Worm (Caenorhabditis elegans) whole organism, mixed stage, embryonic: ENCODE measurements around the gene mlp-1.

Experiments
- M03D4.4 ChIP-seq: sonication (generic microtip); optimal IDR thresholded peaks from 2 replicates; lab custom pipeline; 2017; ENCODE audit warnings: mild to moderate bottlenecking, missing genetic modification characterization, missing compliant biosample characterization
- bed-3 ChIP-seq: fragments of 200-800 bp; sonication (Bioruptor generic); optimal IDR thresholded peaks from 3 replicates; lab custom pipeline; 2018; ENCODE audit warnings: mild to moderate bottlenecking, missing genetic modification characterization, moderate library complexity, missing compliant biosample characterization
- ceh-39 ChIP-seq: fragments of 150-350 bp; optimal IDR thresholded peaks from 2 replicates; lab custom pipeline; 2014; ENCODE audit warnings: missing biosample characterization, missing genetic modification characterization
- ceh-43 ChIP-seq: fragments of 200-800 bp; sonication (Bioruptor generic); optimal IDR thresholded peaks from 2 replicates; lab custom pipeline; 2018; ENCODE audit warnings: mild to moderate bottlenecking, missing genetic modification characterization, moderate library complexity, missing compliant biosample characterization
- ces-1 ChIP-seq: fragments of 150-350 bp; optimal IDR thresholded peaks from 2 replicates; lab custom pipeline; 2014; ENCODE audit warnings: missing biosample characterization, missing genetic modification reagents, missing genetic modification characterization
- cnd-1 ChIP-seq: fragments of 200-800 bp; sonication (Bioruptor generic); optimal IDR thresholded peaks from 2 replicates; lab custom pipeline; 2018; ENCODE audit warnings: mild to moderate bottlenecking, missing genetic modification characterization, missing compliant biosample characterization
- drap-1 ChIP-seq: fragments of 200-800 bp; sonication (Bioruptor generic); optimal IDR thresholded peaks from 3 replicates; lab custom pipeline; 2018; ENCODE audit warnings: mild to moderate bottlenecking, missing genetic modification characterization, missing compliant biosample characterization
- elt-1 ChIP-seq: sonication (generic microtip); optimal IDR thresholded peaks from 2 replicates; lab custom pipeline; 2017; ENCODE audit warnings: missing genetic modification characterization, mild to moderate bottlenecking, missing compliant biosample characterization, antibody characterized with exemption, moderate library complexity, borderline replicate concordance; ENCODE audit not compliant: insufficient read depth
- elt-3 ChIP-seq: fragments of 150-350 bp; optimal IDR thresholded peaks from 2 replicates; lab custom pipeline; 2014; ENCODE audit warnings: missing biosample characterization, missing genetic modification characterization
- flh-1 ChIP-seq: fragments of 200-800 bp; sonication (Bioruptor generic); optimal IDR thresholded peaks from 2 replicates; lab custom pipeline; 2018; ENCODE audit warnings: mild to moderate bottlenecking, missing genetic modification characterization, moderate library complexity, missing compliant biosample characterization
- ham-2 ChIP-seq: fragments of 200-800 bp; sonication (Bioruptor generic); optimal IDR thresholded peaks from 2 replicates; lab custom pipeline; 2018; ENCODE audit warnings: mild to moderate bottlenecking, missing genetic modification characterization, missing compliant biosample characterization
- hlh-1 ChIP-seq: fragments of 150-350 bp; optimal IDR thresholded peaks from 2 replicates; lab custom pipeline; 2014; ENCODE audit warnings: missing biosample characterization, missing genetic modification reagents, missing genetic modification characterization
- lin-13 ChIP-seq: fragments of 150-350 bp; optimal IDR thresholded peaks from 2 replicates; lab custom pipeline; 2014; ENCODE audit warnings: missing biosample characterization, missing genetic modification characterization
- lin-32 ChIP-seq: fragments of 200-800 bp; sonication (Bioruptor generic); optimal IDR thresholded peaks from 2 replicates; lab custom pipeline; 2018; ENCODE audit warnings: mild to moderate bottlenecking, missing genetic modification characterization, missing compliant biosample characterization
- mab-5 ChIP-seq: fragments of 150-350 bp; optimal IDR thresholded peaks from 2 replicates; lab custom pipeline; 2014; ENCODE audit warnings: missing biosample characterization, missing genetic modification characterization
- mep-1 ChIP-seq: fragments of 150-350 bp; optimal IDR thresholded peaks from 2 replicates; lab custom pipeline; 2017; ENCODE audit warnings: missing biosample characterization, missing genetic modification reagents, missing genetic modification characterization, inconsistent platforms
- mls-2 ChIP-seq: sonication (generic microtip); optimal IDR thresholded peaks from 2 replicates; lab custom pipeline; 2016; ENCODE audit warnings: mild to moderate bottlenecking, missing genetic modification characterization, moderate library complexity, missing compliant biosample characterization
- nhr-12 ChIP-seq: fragments of 150-350 bp; optimal IDR thresholded peaks from 2 replicates; lab custom pipeline; 2014; ENCODE audit warnings: missing biosample characterization, missing genetic modification characterization
- nhr-2 ChIP-seq: fragments of 150-350 bp; optimal IDR thresholded peaks from 2 replicates; lab custom pipeline; 2014; ENCODE audit warnings: missing biosample characterization, missing genetic modification characterization
- nhr-237 ChIP-seq: fragments of 150-350 bp; optimal IDR thresholded peaks from 2 replicates; lab custom pipeline; 2014; ENCODE audit warnings: missing biosample characterization, missing genetic modification characterization
- nhr-28 ChIP-seq: fragments of 150-350 bp; optimal IDR thresholded peaks from 2 replicates; lab custom pipeline; 2014; ENCODE audit warnings: missing biosample characterization, missing genetic modification characterization
- nhr-76 ChIP-seq: sonication (generic microtip); optimal IDR thresholded peaks from 2 replicates; lab custom pipeline; 2017; ENCODE audit warnings: missing biosample characterization, missing genetic modification characterization
- pha-4 ChIP-seq: fragments of 150-350 bp; optimal IDR thresholded peaks from 2 replicates; lab custom pipeline; 2018; ENCODE audit warnings: missing biosample characterization, missing genetic modification reagents, missing genetic modification characterization
- sem-2 ChIP-seq: fragments of 200-800 bp; sonication (Bioruptor generic); optimal IDR thresholded peaks from 2 replicates; lab custom pipeline; 2018; ENCODE audit warnings: mild to moderate bottlenecking, missing genetic modification characterization, missing compliant biosample characterization
- snpc-4 ChIP-seq: fragments of 150-350 bp; optimal IDR thresholded peaks from 2 replicates; lab custom pipeline; 2014; ENCODE audit warnings: missing biosample characterization, missing genetic modification characterization
- tbx-8 ChIP-seq: fragments of 200-800 bp; sonication (Bioruptor generic); optimal IDR thresholded peaks from 2 replicates; lab custom pipeline; 2018; ENCODE audit warnings: mild to moderate bottlenecking, missing genetic modification characterization, moderate library complexity, missing compliant biosample characterization
- unc-120 ChIP-seq: sonication (generic microtip); optimal IDR thresholded peaks from 2 replicates; lab custom pipeline; 2017; ENCODE audit warnings: missing genetic modification characterization, missing compliant biosample characterization; ENCODE audit not compliant: poor library complexity, severe bottlenecking
- unc-39 ChIP-seq: fragments of 150-350 bp; optimal IDR thresholded peaks from 2 replicates; lab custom pipeline; 2014; ENCODE audit warnings: missing biosample characterization, missing genetic modification characterization
- unc-62 ChIP-seq: fragments of 150-350 bp; optimal IDR thresholded peaks from 2 replicates; lab custom pipeline; 2014; ENCODE audit warnings: missing biosample characterization, missing genetic modification reagents, missing genetic modification characterization
- zip-8 ChIP-seq: fragments of 150-350 bp; optimal IDR thresholded peaks from 2 replicates; lab custom pipeline; 2014; ENCODE audit warnings: missing biosample characterization, missing genetic modification characterization
- ztf-11 ChIP-seq: fragments of 150-350 bp; optimal IDR thresholded peaks from 2 replicates; lab custom pipeline; 2014; ENCODE audit warnings: missing biosample characterization, missing genetic modification characterization

mlp-1 gene

ce11 chrIII:5958172-5958886, 16.5 kb downstream of the mlp-1 start, which contains the start of the genes nono-1 and nop-1:
Gene nono-1, minus strand, starts transcription at chrIII:5958246.
Gene nop-1, plus strand, starts transcription at chrIII:5958722.
- TF ChIP-seq unc-39 (tag; lab: Kevin White, UChicago), result no peak
- TF ChIP-seq elt-3 (tag; lab: Kevin White, UChicago), result no peak
- no peak for TF ChIP-seq lin-32 (GFP tag; lab: Kevin White, UChicago)
- no peak for TF ChIP-seq bed-3 (GFP tag; lab: Kevin White, UChicago)
- peak; percentile 22 for TF ChIP-seq mls-2 (tag; lab: Kevin White, UChicago)
- no peak for TF ChIP-seq ceh-43 (GFP tag; lab: Kevin White, UChicago)
- no peak for TF ChIP-seq nhr-12 (tag; lab: Kevin White, UChicago)
- no peak for TF ChIP-seq flh-1 (GFP tag; lab: Kevin White, UChicago)
- no peak for TF ChIP-seq elt-1 (tag; lab: Kevin White, UChicago)
- TF ChIP-seq nhr-76 (tag; lab: Kevin White, UChicago), result no peak
- no peak for TF ChIP-seq snpc-4 (tag; lab: Kevin White, UChicago)
- no peak for TF ChIP-seq nhr-28 (tag; lab: Kevin White, UChicago)
- TF ChIP-seq mep-1 (tag; lab: Kevin White, UChicago), result peak; percentile 10
- no peak for TF ChIP-seq drap-1 (GFP tag; lab: Kevin White, UChicago)
- no peak for TF ChIP-seq ham-2 (GFP tag; lab: Kevin White, UChicago)
- no peak for TF ChIP-seq lin-13 (tag; lab: Kevin White, UChicago)
- no peak for TF ChIP-seq ztf-11 (tag; lab: Kevin White, UChicago)
- TF ChIP-seq ces-1 (GFP tag; lab: Kevin White, UChicago), result peak; percentile 9
- TF ChIP-seq tbx-8 (GFP tag; lab: Kevin White, UChicago), result no peak
- no peak for TF ChIP-seq unc-62 (GFP tag; lab: Kevin White, UChicago)
- no peak for TF ChIP-seq hlh-1
- TF ChIP-seq ceh-39 (tag; lab: Kevin White, UChicago), result peak; percentile 100
- no peak for TF ChIP-seq pha-4 (tag; lab: Kevin White, UChicago)
- no peak for TF ChIP-seq nhr-2 (tag; lab: Kevin White, UChicago)
- no peak for TF ChIP-seq mab-5
- TF ChIP-seq nhr-237 (tag; lab: Kevin White, UChicago), result no peak
- no peak for TF ChIP-seq M03D4.4 (tag; lab: Kevin White, UChicago)
- TF ChIP-seq, all 35 proteins: peak for 4

- TF ChIP-seq cnd-1 (tag; lab: Kevin White, UChicago) (no peak), sem-2 (GFP tag; lab: Kevin White, UChicago) (no peak), hlh-1 (no peak), bed-3 (GFP tag; lab: Kevin White, UChicago) (no peak)
These were observed 21.0 kb downstream of the mlp-1 start for ce11 chrIII:5953913-5954290.

ce11 chrIII:5953041-5953912, 21.6 kb downstream of the mlp-1 start:
- TF ChIP-seq nhr-2 (tag; lab: Kevin White, UChicago), result no peak
- no peak for TF ChIP-seq nhr-28 (tag; lab: Kevin White, UChicago)
- TF ChIP-seq unc-120 (tag; lab: Kevin White, UChicago), result no peak
- TF ChIP-seq zip-8 (tag; lab: Kevin White, UChicago), result no peak
- TF ChIP-seq nhr-237 (tag; lab: Kevin White, UChicago), result no peak
